Fruit fly (Drosophila melanogaster): Measurements from ENCODE around the gene alph.

- TF ChIP-seq Vsx2 (GFP tag; optimal IDR thresholded peaks at IDR 0.05; ENCODE audit: partially characterized antibody) = no peak
- TF ChIP-seq usp (GFP tag; optimal IDR thresholded peaks at IDR 0.05) = no peak
- no peak for TF ChIP-seq CrebA (GFP tag; optimal IDR thresholded peaks at IDR 0.05; ENCODE audit: borderline replicate concordance)
These were observed 43.6 kb upstream of the alph start for dm6 chr3R:29547983-29548382.

Data from whole organism, wandering third instar larva.